Worm (Caenorhabditis elegans) whole organism, L3 larva: ENCODE measurements around the gene T11F8.1.
"Not testable (repeated sequence)": the region's sequence is repeated elsewhere in the genome, so short reads cannot be mapped to it uniquely, and the experiment has no call there.

ENCODE experiments used
- R02D3.7 ChIP-seq: fragments of 150-350 bp; optimal IDR thresholded peaks from 2 replicates; lab custom pipeline; 2014; ENCODE audit warnings: missing biosample characterization, missing genetic modification characterization
- aly-2 ChIP-seq: fragments of 150-350 bp; optimal IDR thresholded peaks from 2 replicates; lab custom pipeline; 2014; ENCODE audit warnings: missing biosample characterization, missing genetic modification characterization
- ama-1 ChIP-seq: fragments of 150-350 bp; optimal IDR thresholded peaks from 2 replicates; lab custom pipeline; 2018
- ceh-28 ChIP-seq: fragments of 150-350 bp; optimal IDR thresholded peaks from 2 replicates; lab custom pipeline; 2014; ENCODE audit warnings: missing biosample characterization, missing genetic modification reagents, missing genetic modification characterization
- ceh-82 ChIP-seq: fragments of 150-350 bp; optimal IDR thresholded peaks from 2 replicates; lab custom pipeline; 2014; ENCODE audit warnings: missing biosample characterization, missing genetic modification characterization
- egl-27 ChIP-seq: sonication (generic microtip); optimal IDR thresholded peaks from 4 replicates; lab custom pipeline; 2017; ENCODE audit warnings: missing biosample characterization, missing genetic modification reagents, missing genetic modification characterization
- egl-5 ChIP-seq: fragments of 150-350 bp; optimal IDR thresholded peaks from 2 replicates; lab custom pipeline; 2017; ENCODE audit warnings: missing biosample characterization, missing genetic modification reagents, missing genetic modification characterization, inconsistent platforms
- elt-1 ChIP-seq: fragments of 150-350 bp; optimal IDR thresholded peaks from 2 replicates; lab custom pipeline; 2014; ENCODE audit warnings: missing biosample characterization, missing genetic modification characterization
- elt-2 ChIP-seq: sonication (generic microtip); optimal IDR thresholded peaks from 2 replicates; lab custom pipeline; 2016; ENCODE audit warnings: missing genetic modification reagents, mild to moderate bottlenecking, missing genetic modification characterization, missing compliant biosample characterization
- elt-3 ChIP-seq, 3 experiments: fragments of 150-350 bp in 1 of 3; sonication (generic microtip) in 2 of 3; optimal IDR thresholded peaks; 2 replicates in 2 of 3; 4 replicates in 1 of 3; lab custom pipeline; 2014 to 2017; ENCODE audit warnings: missing biosample characterization in 3 of 3, missing genetic modification characterization in 3 of 3
- fkh-10 ChIP-seq: sonication (generic microtip); optimal IDR thresholded peaks from 2 replicates; lab custom pipeline; 2017; ENCODE audit warnings: missing biosample characterization, missing genetic modification reagents, missing genetic modification characterization
- fkh-2 ChIP-seq: fragments of 150-350 bp; optimal IDR thresholded peaks from 2 replicates; lab custom pipeline; 2014; ENCODE audit warnings: missing biosample characterization, missing genetic modification reagents, missing genetic modification characterization
- fos-1 ChIP-seq: fragments of 150-350 bp; optimal IDR thresholded peaks from 2 replicates; lab custom pipeline; 2014; ENCODE audit warnings: missing biosample characterization, missing genetic modification characterization
- jun-1 ChIP-seq: fragments of 150-350 bp; optimal IDR thresholded peaks from 2 replicates; lab custom pipeline; 2014; ENCODE audit warnings: missing biosample characterization, missing genetic modification reagents, missing genetic modification characterization
- lin-15B ChIP-seq: fragments of 150-350 bp; optimal IDR thresholded peaks from 2 replicates; lab custom pipeline; 2014; ENCODE audit warnings: missing biosample characterization, missing genetic modification characterization
- lin-39 ChIP-seq: fragments of 150-350 bp; optimal IDR thresholded peaks from 2 replicates; lab custom pipeline; 2018; ENCODE audit warnings: missing biosample characterization, missing genetic modification reagents, missing genetic modification characterization
- lsy-12 ChIP-seq: sonication (generic microtip); optimal IDR thresholded peaks from 2 replicates; lab custom pipeline; 2016; ENCODE audit warnings: mild to moderate bottlenecking, missing genetic modification characterization, missing compliant biosample characterization
- mdl-1 ChIP-seq: fragments of 150-350 bp; optimal IDR thresholded peaks from 2 replicates; lab custom pipeline; 2014; ENCODE audit warnings: missing biosample characterization, missing genetic modification characterization
- nfya-1 ChIP-seq: sonication (generic microtip); optimal IDR thresholded peaks from 2 replicates; lab custom pipeline; 2017; ENCODE audit warnings: missing genetic modification characterization, mild to moderate bottlenecking, missing compliant biosample characterization, antibody characterized with exemption, moderate library complexity; ENCODE audit not compliant: insufficient read depth
- nhr-11 ChIP-seq: fragments of 150-350 bp; optimal IDR thresholded peaks from 2 replicates; lab custom pipeline; 2014; ENCODE audit warnings: missing biosample characterization, missing genetic modification characterization
- nhr-12 ChIP-seq: fragments of 150-350 bp; optimal IDR thresholded peaks from 2 replicates; lab custom pipeline; 2014; ENCODE audit warnings: missing biosample characterization, missing genetic modification characterization
- nhr-23 ChIP-seq: fragments of 150-350 bp; optimal IDR thresholded peaks from 2 replicates; lab custom pipeline; 2014; ENCODE audit warnings: missing biosample characterization, missing genetic modification reagents, missing genetic modification characterization
- nhr-237 ChIP-seq: fragments of 150-350 bp; optimal IDR thresholded peaks from 2 replicates; lab custom pipeline; 2014; ENCODE audit warnings: missing biosample characterization, missing genetic modification characterization
- nhr-25 ChIP-seq: sonication (generic microtip); optimal IDR thresholded peaks from 2 replicates; lab custom pipeline; 2017; ENCODE audit warnings: missing biosample characterization, missing genetic modification characterization
- nhr-28 ChIP-seq: fragments of 150-350 bp; optimal IDR thresholded peaks from 2 replicates; lab custom pipeline; 2014; ENCODE audit warnings: missing biosample characterization, missing genetic modification characterization
- nhr-67 ChIP-seq: fragments of 150-350 bp; optimal IDR thresholded peaks from 2 replicates; lab custom pipeline; 2014; ENCODE audit warnings: missing biosample characterization, missing genetic modification characterization
- nhr-76 ChIP-seq: fragments of 150-350 bp; sonication (generic microtip); optimal IDR thresholded peaks from 5 replicates; lab custom pipeline; 2014; ENCODE audit warnings: missing biosample characterization, missing genetic modification characterization
- nhr-77 ChIP-seq: fragments of 150-350 bp; optimal IDR thresholded peaks from 2 replicates; lab custom pipeline; 2014; ENCODE audit warnings: missing biosample characterization, missing genetic modification characterization
- pqm-1 ChIP-seq: fragments of 150-350 bp; optimal IDR thresholded peaks from 2 replicates; lab custom pipeline; 2017; ENCODE audit warnings: missing biosample characterization, missing genetic modification characterization, inconsistent platforms
- sea-2 ChIP-seq: fragments of 150-350 bp; sonication (generic microtip); optimal IDR thresholded peaks from 4 replicates; lab custom pipeline; 2014; ENCODE audit warnings: missing biosample characterization, missing genetic modification reagents, missing genetic modification characterization
- snpc-4 ChIP-seq: fragments of 150-350 bp; optimal IDR thresholded peaks from 2 replicates; lab custom pipeline; 2014; ENCODE audit warnings: missing biosample characterization, missing genetic modification characterization
- tbx-2 ChIP-seq: sonication (generic microtip); optimal IDR thresholded peaks from 2 replicates; lab custom pipeline; 2016; ENCODE audit warnings: mild to moderate bottlenecking, missing genetic modification characterization, missing compliant biosample characterization
- unc-39 ChIP-seq: sonication (generic microtip); optimal IDR thresholded peaks from 4 replicates; lab custom pipeline; 2017; ENCODE audit warnings: missing biosample characterization, missing genetic modification characterization
- unc-62 ChIP-seq: fragments of 150-350 bp; sonication (generic microtip); optimal IDR thresholded peaks from 4 replicates; lab custom pipeline; 2014; ENCODE audit warnings: missing biosample characterization, missing genetic modification reagents, missing genetic modification characterization
- zag-1 ChIP-seq: fragments of 150-350 bp; optimal IDR thresholded peaks from 2 replicates; lab custom pipeline; 2014; ENCODE audit warnings: missing biosample characterization, missing genetic modification characterization
- ztf-11 ChIP-seq: fragments of 150-350 bp; optimal IDR thresholded peaks from 2 replicates; lab custom pipeline; 2014; ENCODE audit warnings: missing biosample characterization, missing genetic modification characterization
- ztf-4 ChIP-seq: fragments of 150-350 bp; optimal IDR thresholded peaks from 2 replicates; lab custom pipeline; 2014; ENCODE audit warnings: missing biosample characterization, missing genetic modification characterization

T11F8.1 gene

DNA sequence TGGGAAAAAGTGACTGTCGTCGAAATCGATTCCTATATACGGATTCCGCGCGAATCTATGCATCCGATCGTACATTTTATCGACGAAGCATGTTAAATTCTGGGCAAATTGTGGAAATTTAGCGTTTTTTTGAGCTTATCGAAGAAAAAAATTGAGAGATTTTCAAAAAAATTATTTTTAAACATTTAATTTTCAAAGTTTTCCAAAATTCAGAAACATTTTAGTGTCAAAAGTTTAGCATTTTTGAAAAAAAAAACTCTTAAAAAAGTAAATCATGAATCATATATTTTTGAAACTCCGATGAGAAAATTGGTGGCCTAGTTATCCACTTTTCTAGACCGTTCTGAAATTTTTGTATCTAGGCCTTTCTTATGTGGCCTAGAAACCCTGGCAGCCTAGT, 11.7 kb downstream of the T11F8.1 start, which contains the start of gene B0273.115:
B0273.115 (minus strand) TSS at position 101 of the 400 bp plus-strand sequence.
- TF ChIP-seq snpc-4; R02D3.7 (tag; lab: Kevin White, UChicago); fkh-10 (GFP tag; lab: Kevin White, UChicago): not testable (repeated sequence)

DNA sequence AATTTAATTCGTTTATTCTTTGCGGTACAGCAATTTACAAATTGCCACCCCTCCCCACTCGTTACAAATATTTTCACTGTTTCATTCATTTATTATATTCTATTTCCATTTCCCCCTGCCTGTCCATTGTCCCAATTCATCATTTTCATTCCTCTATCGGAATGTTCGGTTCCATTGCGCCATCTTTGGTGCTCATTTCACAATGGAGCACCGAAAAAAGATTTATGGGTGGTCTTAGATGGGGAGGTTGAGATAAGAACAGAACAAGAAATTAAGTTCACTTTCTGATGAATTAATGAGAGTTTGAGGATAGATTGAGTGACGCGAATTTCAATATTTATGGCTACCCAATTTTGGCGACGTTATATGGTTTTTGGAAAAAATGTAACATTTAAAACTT, 12.8 kb downstream of the T11F8.1 start:
- TF ChIP-seq egl-27 (tag; lab: Kevin White, UChicago) (no peak), elt-3 (tag; optimal IDR thresholded peaks at IDR 0.05; lab: Kevin White, UChicago) (no peak), pqm-1 (tag; lab: Kevin White, UChicago) (no peak), nhr-77 (no peak), lsy-12 (no peak), unc-39 (tag; lab: Kevin White, UChicago) (no peak), ceh-82 (no peak), nfya-1 (no peak), mdl-1 (tag; lab: Kevin White, UChicago) (no peak), sea-2 (GFP tag; lab: Kevin White, UChicago) (no peak), nhr-76 (no peak), elt-2 (no peak), ceh-28 (tag; lab: Kevin White, UChicago) (no peak), ztf-11 (tag; lab: Kevin White, UChicago) (no peak)

DNA sequence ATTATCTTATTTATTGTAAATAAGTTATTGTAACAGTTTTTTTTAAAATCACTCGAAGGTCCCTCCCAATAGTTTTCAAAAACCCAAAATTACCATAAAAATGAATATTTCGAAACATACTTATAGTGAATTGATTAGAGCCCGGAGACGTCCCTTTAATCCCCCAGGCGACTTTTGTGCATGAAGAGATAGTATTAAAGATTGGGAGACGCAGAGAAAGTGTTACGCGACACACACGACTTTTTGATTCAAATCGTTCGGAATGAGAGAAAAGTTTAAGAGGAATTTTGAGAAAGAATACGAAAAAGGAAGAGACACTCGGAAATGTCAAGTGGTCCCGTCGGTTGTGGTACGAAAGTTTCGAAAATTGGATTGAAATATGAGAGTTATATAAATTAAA, 13.7 kb downstream of the T11F8.1 start:
- TF ChIP-seq nhr-25 (tag; lab: Kevin White, UChicago): no peak
- no peak for TF ChIP-seq lsy-12
- no peak for TF ChIP-seq lin-39 (tag; lab: Kevin White, UChicago)
- TF ChIP-seq nfya-1: no peak
- no peak for TF ChIP-seq egl-27 (tag; lab: Kevin White, UChicago)
- TF ChIP-seq nhr-12 (tag; lab: Kevin White, UChicago): no peak
- TF ChIP-seq pqm-1 (tag; lab: Kevin White, UChicago): no peak
- no peak for TF ChIP-seq fos-1 (tag; lab: Kevin White, UChicago)
- TF ChIP-seq mdl-1 (tag; lab: Kevin White, UChicago): no peak

DNA sequence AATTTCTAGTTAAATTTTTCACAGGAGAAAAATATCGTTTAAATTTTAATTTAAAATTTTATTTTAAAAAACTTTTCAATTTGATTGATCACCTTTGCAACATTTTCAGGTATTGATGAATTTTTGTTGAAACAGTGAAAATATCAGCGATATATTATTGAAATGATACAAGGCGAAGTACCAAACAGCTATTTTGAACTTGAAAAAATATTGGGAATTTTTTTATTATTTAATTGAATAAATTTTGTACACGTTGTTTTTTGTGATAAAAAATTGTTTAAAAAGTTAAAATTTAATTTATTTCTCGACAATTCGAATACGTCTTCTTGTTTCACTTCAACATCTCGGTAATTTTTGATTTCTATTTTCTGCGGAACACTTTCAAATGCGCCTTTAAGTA, 14.3 kb downstream of the T11F8.1 start, which contains the start of gene B0273.1:
B0273.1 (plus strand) TSS at position 301 of the 400 bp plus-strand sequence.
- TF ChIP-seq ama-1 (lab: Kevin White, UChicago): no peak
- no peak for TF ChIP-seq tbx-2
- no peak for TF ChIP-seq ceh-28 (tag; lab: Kevin White, UChicago)
- TF ChIP-seq nhr-11 (tag; lab: Kevin White, UChicago): no peak
- no peak for TF ChIP-seq nhr-77
- no peak for TF ChIP-seq zag-1 (tag; lab: Kevin White, UChicago)
- no peak for TF ChIP-seq egl-27 (tag; lab: Kevin White, UChicago)

DNA sequence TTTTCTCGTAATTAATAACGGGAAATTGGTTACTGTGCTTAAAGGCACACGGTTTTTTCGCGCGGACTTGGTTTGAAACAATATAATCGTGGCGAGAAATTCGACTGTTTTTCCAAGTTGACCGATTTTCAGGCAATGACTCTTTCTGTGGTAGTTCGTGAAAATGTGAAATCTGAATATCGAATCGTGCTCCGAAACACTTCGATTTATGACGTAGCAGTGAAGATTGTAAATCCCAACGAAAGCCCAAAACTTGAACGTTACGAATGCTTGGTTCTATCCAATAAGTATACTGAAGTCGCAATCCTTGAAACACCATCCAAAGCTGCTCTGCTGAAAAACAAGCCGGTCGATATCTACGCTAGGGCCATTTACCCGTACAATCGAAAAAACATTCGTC, 14.7 kb downstream of the T11F8.1 start:
- TF ChIP-seq nfya-1 (no peak), elt-1 (tag; lab: Kevin White, UChicago) (no peak), elt-2 (no peak), nhr-237 (tag; lab: Kevin White, UChicago) (no peak), unc-39 (tag; lab: Kevin White, UChicago) (no peak), nhr-28 (tag; lab: Kevin White, UChicago) (no peak), fos-1 (tag; lab: Kevin White, UChicago) (no peak), nhr-77 (no peak), lin-39 (tag; lab: Kevin White, UChicago) (no peak), elt-3 (tag; optimal IDR thresholded peaks at IDR 0.05; lab: Kevin White, UChicago) (no peak), fkh-2 (tag; lab: Kevin White, UChicago) (no peak), ztf-4 (tag; lab: Kevin White, UChicago) (no peak), mdl-1 (tag; lab: Kevin White, UChicago) (no peak), R02D3.7 (tag; lab: Kevin White, UChicago) (no peak), sea-2 (GFP tag; lab: Kevin White, UChicago) (no peak)

DNA sequence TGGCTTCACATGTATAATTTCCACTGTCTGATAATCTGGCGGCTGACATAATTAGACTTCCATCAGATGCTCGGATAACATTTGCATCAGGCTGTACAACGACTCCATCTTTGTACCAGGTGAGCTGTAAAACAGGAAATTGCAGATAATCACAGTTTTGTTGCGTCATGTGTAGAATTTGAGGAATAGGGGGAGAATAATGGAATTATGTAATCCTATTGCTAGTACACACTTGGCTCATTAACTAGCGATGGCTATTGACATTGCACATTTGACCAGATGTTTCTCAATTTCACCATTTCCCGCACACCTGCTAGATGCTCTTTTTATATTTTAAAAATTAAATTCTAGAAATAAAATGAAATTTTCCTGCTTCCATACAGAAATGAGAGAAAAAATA, 22.0 kb downstream of the T11F8.1 start:
- TF ChIP-seq aly-2 (tag; lab: Kevin White, UChicago) (no peak), lin-15B (tag; lab: Kevin White, UChicago) (no peak), nhr-67 (tag; lab: Kevin White, UChicago) (no peak), egl-27 (tag; lab: Kevin White, UChicago) (no peak), elt-1 (tag; lab: Kevin White, UChicago) (no peak), nhr-77 (no peak), nhr-28 (tag; lab: Kevin White, UChicago) (no peak), elt-3 (tag; optimal IDR thresholded peaks at IDR 0.05; lab: Kevin White, UChicago) (no peak), egl-5 (no peak), nhr-23 (tag; lab: Kevin White, UChicago) (no peak), zag-1 (tag; lab: Kevin White, UChicago) (no peak), unc-62 (GFP tag; lab: Kevin White, UChicago) (no peak), fkh-2 (tag; lab: Kevin White, UChicago) (no peak), mdl-1 (tag; lab: Kevin White, UChicago) (no peak), jun-1 (no peak)
